Worm (Caenorhabditis elegans) whole organism, L2 larva: ENCODE data around the gene T25B2.1.

Experiments used
- C34F6.9 ChIP-seq: fragments of 150-350 bp; optimal IDR thresholded peaks from 2 replicates; lab custom pipeline; 2014; ENCODE audit warnings: missing biosample characterization, missing genetic modification characterization
- R02D3.7 ChIP-seq: fragments of 150-350 bp; optimal IDR thresholded peaks from 2 replicates; lab custom pipeline; 2014; ENCODE audit warnings: missing biosample characterization, missing genetic modification characterization
- Y55F3AM.14 ChIP-seq: fragments of 200-800 bp; sonication (Bioruptor generic); optimal IDR thresholded peaks from 2 replicates; lab custom pipeline; 2018; ENCODE audit warnings: mild to moderate bottlenecking, missing genetic modification characterization, missing compliant biosample characterization
- ZK546.5 ChIP-seq: sonication (generic microtip); optimal IDR thresholded peaks from 2 replicates; lab custom pipeline; 2017; ENCODE audit warnings: missing biosample characterization, missing genetic modification characterization
- alr-1 ChIP-seq: fragments of 150-350 bp; optimal IDR thresholded peaks from 2 replicates; lab custom pipeline; 2014; ENCODE audit warnings: missing biosample characterization, missing genetic modification characterization
- blmp-1 ChIP-seq: sonication (generic microtip); optimal IDR thresholded peaks from 2 replicates; lab custom pipeline; 2017; ENCODE audit warnings: missing genetic modification characterization, mild to moderate bottlenecking, missing compliant biosample characterization, antibody characterized with exemption, moderate library complexity; ENCODE audit not compliant: insufficient read depth
- ceh-16 ChIP-seq: fragments of 150-350 bp; optimal IDR thresholded peaks from 2 replicates; lab custom pipeline; 2014; ENCODE audit warnings: missing biosample characterization, missing genetic modification characterization
- ceh-82 ChIP-seq: fragments of 150-350 bp; optimal IDR thresholded peaks from 2 replicates; lab custom pipeline; 2014; ENCODE audit warnings: missing biosample characterization, missing genetic modification characterization
- dmd-4 ChIP-seq: sonication (generic microtip); optimal IDR thresholded peaks from 2 replicates; lab custom pipeline; 2017; ENCODE audit warnings: missing biosample characterization, missing genetic modification characterization
- egl-27 ChIP-seq: sonication (generic microtip); optimal IDR thresholded peaks from 3 replicates; lab custom pipeline; 2017; ENCODE audit warnings: missing biosample characterization, missing genetic modification reagents, missing genetic modification characterization
- elt-1 ChIP-seq: fragments of 150-350 bp; optimal IDR thresholded peaks from 2 replicates; lab custom pipeline; 2014; ENCODE audit warnings: missing biosample characterization, missing genetic modification characterization
- elt-3 ChIP-seq: sonication (generic microtip); optimal IDR thresholded peaks from 2 replicates; lab custom pipeline; 2017; ENCODE audit warnings: missing biosample characterization, missing genetic modification characterization
- fos-1 ChIP-seq: fragments of 150-350 bp; optimal IDR thresholded peaks from 2 replicates; lab custom pipeline; 2014; ENCODE audit warnings: missing biosample characterization, missing genetic modification characterization
- gmeb-1 ChIP-seq: fragments of 150-350 bp; optimal IDR thresholded peaks from 2 replicates; lab custom pipeline; 2014; ENCODE audit warnings: missing biosample characterization, missing genetic modification characterization
- lin-11 ChIP-seq: fragments of 150-350 bp; sonication (generic microtip); optimal IDR thresholded peaks from 2 replicates; lab custom pipeline; 2014; ENCODE audit warnings: missing biosample characterization, missing genetic modification characterization, inconsistent platforms, mixed read lengths
- lin-13 ChIP-seq: fragments of 150-350 bp; optimal IDR thresholded peaks from 2 replicates; lab custom pipeline; 2014; ENCODE audit warnings: missing biosample characterization, missing genetic modification reagents, missing genetic modification characterization
- lin-39 ChIP-seq: fragments of 150-350 bp; optimal IDR thresholded peaks from 2 replicates; lab custom pipeline; 2014; ENCODE audit warnings: missing biosample characterization, missing genetic modification reagents, missing genetic modification characterization
- lsy-2 ChIP-seq, 2 experiments: fragments of 150-350 bp in 1 of 2; sonication (generic microtip) in 1 of 2; optimal IDR thresholded peaks; 2 replicates each; lab custom pipeline; 2014 to 2017; ENCODE audit warnings: missing biosample characterization in 2 of 2, missing genetic modification characterization in 2 of 2
- mab-5 ChIP-seq: fragments of 150-350 bp; optimal IDR thresholded peaks from 2 replicates; lab custom pipeline; 2014; ENCODE audit warnings: missing biosample characterization, missing genetic modification characterization
- mbf-1 ChIP-seq: sonication (generic microtip); optimal IDR thresholded peaks from 2 replicates; lab custom pipeline; 2017; ENCODE audit warnings: missing biosample characterization, missing genetic modification characterization
- mdl-1 ChIP-seq, 2 experiments: fragments of 150-350 bp in 1 of 2; sonication (generic microtip) in 1 of 2; optimal IDR thresholded peaks; 2 replicates each; lab custom pipeline; 2017; ENCODE audit warnings: missing biosample characterization in 2 of 2, missing genetic modification characterization in 2 of 2
- nhr-10 ChIP-seq: sonication (generic microtip); optimal IDR thresholded peaks from 2 replicates; lab custom pipeline; 2017; ENCODE audit warnings: missing biosample characterization, missing genetic modification characterization
- nhr-12 ChIP-seq: fragments of 150-350 bp; optimal IDR thresholded peaks from 2 replicates; lab custom pipeline; 2014; ENCODE audit warnings: missing biosample characterization, missing genetic modification characterization
- nhr-129 ChIP-seq: fragments of 150-350 bp; optimal IDR thresholded peaks from 2 replicates; lab custom pipeline; 2014; ENCODE audit warnings: missing biosample characterization, missing genetic modification characterization
- nhr-21 ChIP-seq: fragments of 150-350 bp; optimal IDR thresholded peaks from 2 replicates; lab custom pipeline; 2014; ENCODE audit warnings: missing biosample characterization, missing genetic modification characterization
- nhr-23 ChIP-seq: fragments of 150-350 bp; optimal IDR thresholded peaks from 2 replicates; lab custom pipeline; 2014; ENCODE audit warnings: missing biosample characterization, missing genetic modification reagents, missing genetic modification characterization
- nhr-237 ChIP-seq: fragments of 150-350 bp; optimal IDR thresholded peaks from 2 replicates; lab custom pipeline; 2014; ENCODE audit warnings: missing biosample characterization, missing genetic modification characterization
- nhr-25 ChIP-seq: fragments of 150-350 bp; sonication (generic microtip); optimal IDR thresholded peaks from 3 replicates; lab custom pipeline; 2014; ENCODE audit warnings: missing biosample characterization, missing genetic modification characterization
- nhr-6 ChIP-seq: fragments of 150-350 bp; optimal IDR thresholded peaks from 2 replicates; lab custom pipeline; 2014; ENCODE audit warnings: missing biosample characterization, missing genetic modification characterization
- nhr-77 ChIP-seq: fragments of 150-350 bp; optimal IDR thresholded peaks from 2 replicates; lab custom pipeline; 2014; ENCODE audit warnings: missing biosample characterization, missing genetic modification characterization
- peb-1 ChIP-seq: fragments of 150-350 bp; optimal IDR thresholded peaks from 2 replicates; lab custom pipeline; 2014; ENCODE audit warnings: missing biosample characterization, missing genetic modification characterization
- sem-4 ChIP-seq: fragments of 150-350 bp; optimal IDR thresholded peaks from 2 replicates; lab custom pipeline; 2014; ENCODE audit warnings: missing biosample characterization, missing genetic modification reagents, missing genetic modification characterization
- skn-1 ChIP-seq: sonication (generic microtip); optimal IDR thresholded peaks from 2 replicates; lab custom pipeline; 2017; ENCODE audit warnings: missing biosample characterization, missing genetic modification characterization
- sma-3 ChIP-seq: sonication (generic microtip); optimal IDR thresholded peaks from 2 replicates; lab custom pipeline; 2016; ENCODE audit warnings: missing genetic modification reagents, missing genetic modification characterization, missing compliant biosample characterization
- sma-9 ChIP-seq, 2 experiments: fragments of 150-350 bp in 1 of 2; sonication (generic microtip) in 1 of 2; optimal IDR thresholded peaks; 2 replicates each; lab custom pipeline; 2014 to 2016; ENCODE audit warnings: missing genetic modification characterization in 2 of 2, mild to moderate bottlenecking in 1 of 2, missing biosample characterization in 1 of 2, missing compliant biosample characterization in 1 of 2, missing genetic modification reagents in 1 of 2, moderate library complexity in 1 of 2
- snpc-4 ChIP-seq: fragments of 150-350 bp; optimal IDR thresholded peaks from 2 replicates; lab custom pipeline; 2014; ENCODE audit warnings: missing biosample characterization, missing genetic modification characterization
- unc-39 ChIP-seq: fragments of 150-350 bp; optimal IDR thresholded peaks from 2 replicates; lab custom pipeline; 2014; ENCODE audit warnings: missing biosample characterization, missing genetic modification characterization
- unc-55 ChIP-seq: fragments of 150-350 bp; sonication (generic microtip); optimal IDR thresholded peaks from 3 replicates; lab custom pipeline; 2014; ENCODE audit warnings: missing biosample characterization, missing genetic modification reagents, missing genetic modification characterization
- ztf-1 ChIP-seq: fragments of 200-800 bp; sonication (Bioruptor generic); conservative IDR thresholded peaks from 2 replicates; pipeline ENCODE4 v1.3.6; 2022; ENCODE audit warnings: missing genetic modification characterization, missing compliant biosample characterization
- ztf-11 ChIP-seq: sonication (generic microtip); optimal IDR thresholded peaks from 2 replicates; lab custom pipeline; 2017; ENCODE audit warnings: missing biosample characterization, missing genetic modification characterization
- ztf-4 ChIP-seq: fragments of 150-350 bp; optimal IDR thresholded peaks from 2 replicates; lab custom pipeline; 2014; ENCODE audit warnings: missing biosample characterization, missing genetic modification characterization

The T25B2.1 gene

DNA sequence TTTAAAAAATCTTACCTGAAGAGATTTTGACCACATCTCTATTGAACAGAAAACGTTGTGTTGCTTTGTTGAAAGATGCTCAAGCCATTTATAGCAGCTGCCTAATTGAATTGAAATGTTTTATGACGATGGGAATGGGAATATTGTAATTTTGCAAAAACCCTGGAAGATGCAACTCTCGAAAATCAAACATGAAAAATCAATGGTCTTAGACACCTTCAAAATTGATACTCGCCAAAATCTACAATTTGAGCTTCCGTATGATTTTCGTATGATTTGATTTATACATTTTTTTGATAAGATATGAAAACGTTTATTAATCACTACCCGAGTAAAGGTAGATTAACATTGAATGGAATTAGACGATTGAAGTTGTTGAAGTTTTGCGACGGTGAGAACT is 34.7 kb downstream of the T25B2.1 start, which contains the start of gene C14F11.7:
TSS of gene C14F11.7 (minus strand) at position 101 of the 400 bp plus-strand sequence.
- TF ChIP-seq nhr-77 (tag; lab: Kevin White, UChicago) (no peak), unc-55 (GFP tag; lab: Kevin White, UChicago) (no peak), sem-4 (tag; lab: Kevin White, UChicago) (no peak), skn-1 (no peak), nhr-10 (no peak)

DNA sequence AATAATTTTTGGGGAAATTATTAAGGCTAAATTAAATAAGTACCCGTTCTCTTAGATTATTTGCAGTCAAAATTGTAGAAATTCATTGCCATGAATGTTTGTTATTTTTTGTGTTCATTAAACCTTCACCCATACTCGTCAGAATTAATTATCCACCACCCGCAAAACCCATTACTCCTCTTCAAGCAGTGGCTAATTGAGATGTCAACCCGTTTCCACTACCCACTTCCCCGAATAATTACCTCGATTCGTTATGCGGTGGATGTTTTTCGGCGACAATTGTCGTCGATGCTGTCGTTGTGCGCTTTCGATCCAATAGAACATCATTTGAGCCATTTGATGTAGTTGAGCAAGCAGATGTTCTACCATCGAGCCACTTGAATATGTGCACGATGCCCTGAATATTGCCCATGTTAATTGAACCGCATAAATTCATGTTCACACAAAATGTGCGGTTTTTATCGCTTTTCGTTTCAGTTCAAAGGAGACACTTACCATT is 37.6 kb downstream of the T25B2.1 start:
- TF ChIP-seq mdl-1 (tag; optimal IDR thresholded peaks at IDR 0.05; lab: Kevin White, UChicago) (no peak), ceh-16 (no peak), nhr-6 (no peak), unc-39 (tag; lab: Kevin White, UChicago) (no peak), C34F6.9 (tag; lab: Kevin White, UChicago) (no peak), nhr-12 (tag; lab: Kevin White, UChicago) (no peak), peb-1 (tag; lab: Kevin White, UChicago) (no peak), gmeb-1 (tag; lab: Kevin White, UChicago) (no peak), nhr-10 (no peak), unc-55 (GFP tag; lab: Kevin White, UChicago) (no peak), egl-27 (tag; lab: Kevin White, UChicago) (no peak), ztf-1 (GFP tag; lab: Robert Waterston, UW) (no peak), sma-9 (GFP tag; optimal IDR thresholded peaks at IDR 0.05; lab: Kevin White, UChicago) (no peak), sma-9 (tag; optimal IDR thresholded peaks at IDR 0.05; lab: Kevin White, UChicago) (no peak), dmd-4 (tag; lab: Kevin White, UChicago) (no peak), mab-5 (tag; lab: Kevin White, UChicago) (no peak), ceh-82 (tag; lab: Kevin White, UChicago) (no peak), blmp-1 (no peak), alr-1 (no peak)

ce11 chrX:6216551-6216950 is 42.8 kb downstream of the T25B2.1 start, which contains the start of gene lrch-1:
Gene lrch-1 (minus strand): TSS chrX:6216651.
- TF ChIP-seq lin-39 (tag; lab: Kevin White, UChicago) (no peak), nhr-21 (no peak), sma-3 (GFP tag; lab: Kevin White, UChicago) (no peak), ZK546.5 (no peak), nhr-10 (no peak), ztf-11 (no peak), ztf-1 (GFP tag; lab: Robert Waterston, UW) (no peak), lin-13 (GFP tag; lab: Kevin White, UChicago) (no peak), elt-3 (no peak), nhr-25 (tag; lab: Kevin White, UChicago) (no peak), egl-27 (tag; lab: Kevin White, UChicago) (no peak), mbf-1 (tag; lab: Kevin White, UChicago) (no peak), mdl-1 (tag; optimal IDR thresholded peaks at IDR 0.05; lab: Kevin White, UChicago) (no peak), Y55F3AM.14 (GFP tag; lab: Kevin White, UChicago) (no peak), nhr-237 (tag; lab: Kevin White, UChicago) (no peak), peb-1 (tag; lab: Kevin White, UChicago) (no peak), C34F6.9 (tag; lab: Kevin White, UChicago) (no peak), R02D3.7 (tag; lab: Kevin White, UChicago) (no peak), dmd-4 (tag; lab: Kevin White, UChicago) (no peak)

- TF ChIP-seq lin-39 (tag; lab: Kevin White, UChicago) (no peak), Y55F3AM.14 (GFP tag; lab: Kevin White, UChicago) (peak; percentile 34), R02D3.7 (tag; lab: Kevin White, UChicago) (no peak), nhr-23 (tag; lab: Kevin White, UChicago) (no peak), ztf-1 (GFP tag; lab: Robert Waterston, UW) (no peak), skn-1 (no peak), mab-5 (tag; lab: Kevin White, UChicago) (peak; percentile 11), nhr-6 (no peak), lsy-2 (tag; optimal IDR thresholded peaks at IDR 0.05; lab: Kevin White, UChicago) (peak in 1 of 2 experiments; percentile 21), nhr-77 (tag; lab: Kevin White, UChicago) (no peak), nhr-12 (tag; lab: Kevin White, UChicago) (no peak), ztf-4 (tag; lab: Kevin White, UChicago) (no peak), ztf-11 (no peak), nhr-25 (tag; lab: Kevin White, UChicago) (no peak), nhr-21 (peak; percentile 27), sma-3 (GFP tag; lab: Kevin White, UChicago) (peak; percentile 35), peb-1 (tag; lab: Kevin White, UChicago) (no peak), ceh-16 (no peak), unc-39 (tag; lab: Kevin White, UChicago) (no peak), lin-11 (tag; lab: Kevin White, UChicago) (no peak), dmd-4 (tag; lab: Kevin White, UChicago) (no peak), sma-9 (GFP tag; optimal IDR thresholded peaks at IDR 0.05; lab: Kevin White, UChicago) (peak; percentile 76), sma-9 (tag; optimal IDR thresholded peaks at IDR 0.05; lab: Kevin White, UChicago) (no peak), nhr-129 (peak; percentile 83), mdl-1 (tag; optimal IDR thresholded peaks at IDR 0.05; lab: Kevin White, UChicago) (no peak), elt-3 (no peak), egl-27 (tag; lab: Kevin White, UChicago) (peak; percentile 53), alr-1 (no peak), lin-13 (GFP tag; lab: Kevin White, UChicago) (peak; percentile 43), snpc-4 (tag; lab: Kevin White, UChicago) (no peak), ceh-82 (tag; lab: Kevin White, UChicago) (no peak), nhr-10 (no peak), elt-1 (tag; lab: Kevin White, UChicago) (no peak), gmeb-1 (tag; lab: Kevin White, UChicago) (no peak), fos-1 (tag; lab: Kevin White, UChicago) (peak; percentile 12), mbf-1 (tag; lab: Kevin White, UChicago) (no peak)
These were observed 46.1 kb downstream of the T25B2.1 start for ce11 chrX:6219892-6220291.
